Worm (Caenorhabditis elegans) whole organism, young adult: ENCODE results near the gene M176.16.
"Not testable (repeated sequence)": the region's sequence is repeated elsewhere in the genome, so short reads cannot be mapped to it uniquely, and the experiment has no call there.

Experiments used
- ama-1 ChIP-seq, 3 experiments: fragments of 150-350 bp in 1 of 3; sonication (generic microtip) in 2 of 3; optimal IDR thresholded peaks; 2 replicates each; lab custom pipeline; 2014 to 2018; ENCODE audit warnings: missing biosample characterization in 2 of 3, missing genetic modification characterization in 2 of 3, missing genetic modification reagents in 2 of 3
- attf-6 ChIP-seq: fragments of 200-800 bp; sonication (Bioruptor generic); IDR thresholded peaks from 2 replicates; pipeline ENCODE4 v1.3.6; 2022; ENCODE audit warnings: missing genetic modification reagents, missing genetic modification characterization, missing compliant biosample characterization
- sdz-38 ChIP-seq: sonication (generic microtip); optimal IDR thresholded peaks from 2 replicates; lab custom pipeline; 2016; ENCODE audit warnings: missing genotype, missing genetic modification characterization, missing compliant biosample characterization
- sea-2 ChIP-seq: fragments of 200-800 bp; sonication (Bioruptor generic); IDR thresholded peaks from 2 replicates; pipeline ENCODE4 v1.3.6; 2022; ENCODE audit warnings: missing genetic modification characterization, missing compliant biosample characterization
- snpc-1.3 ChIP-seq: sonication (generic microtip); optimal IDR thresholded peaks from 2 replicates; lab custom pipeline; 2017; ENCODE audit warnings: missing genetic modification characterization, mild to moderate bottlenecking, missing compliant biosample characterization, antibody characterized with exemption, moderate library complexity, missing genotype, missing genetic modification reagents; ENCODE audit not compliant: insufficient read depth
- unc-130 ChIP-seq: sonication (generic microtip); optimal IDR thresholded peaks from 2 replicates; lab custom pipeline; 2016; ENCODE audit warnings: missing genetic modification reagents, missing genetic modification characterization, missing compliant biosample characterization
- unc-62 ChIP-seq: fragments of 150-350 bp; optimal IDR thresholded peaks from 2 replicates; lab custom pipeline; 2014; ENCODE audit warnings: missing biosample characterization, missing genetic modification reagents, missing genetic modification characterization

DNA sequence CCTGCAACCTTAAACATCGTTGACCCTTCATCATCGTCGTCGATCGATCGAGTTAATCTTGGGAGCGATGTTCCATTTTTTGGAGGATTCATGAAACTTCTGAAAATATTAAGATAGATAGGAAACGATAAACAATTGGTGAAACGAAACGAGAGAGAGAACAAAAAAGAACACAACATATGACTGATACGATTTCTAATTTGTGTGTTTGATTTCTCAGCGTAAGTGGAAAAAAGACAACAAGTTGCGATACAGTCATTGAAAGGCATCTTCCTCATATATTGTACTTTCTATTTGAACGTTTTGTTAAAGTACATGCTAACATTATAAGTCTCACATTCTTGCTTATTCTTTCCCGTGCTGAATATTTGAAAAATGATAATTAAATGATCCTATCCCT is 33.9 kb downstream of the M176.16 start, which contains the start of gene R09D1.12:
- not testable (repeated sequence) for TF ChIP-seq unc-130 (GFP tag; lab: Kevin White, UChicago); ama-1 (optimal IDR thresholded peaks at IDR 0.05; lab: Kevin White, UChicago); ama-1 (GFP tag; optimal IDR thresholded peaks at IDR 0.05; lab: Kevin White, UChicago); attf-6; snpc-1.3 (tag; lab: Kevin White, UChicago); sdz-38 (tag; lab: Kevin White, UChicago); unc-62 (GFP tag; lab: Kevin White, UChicago); sea-2 (GFP tag; lab: Robert Waterston, UW)
